Worm (Caenorhabditis elegans): ENCODE results near the gene T06D4.6.

DNA sequence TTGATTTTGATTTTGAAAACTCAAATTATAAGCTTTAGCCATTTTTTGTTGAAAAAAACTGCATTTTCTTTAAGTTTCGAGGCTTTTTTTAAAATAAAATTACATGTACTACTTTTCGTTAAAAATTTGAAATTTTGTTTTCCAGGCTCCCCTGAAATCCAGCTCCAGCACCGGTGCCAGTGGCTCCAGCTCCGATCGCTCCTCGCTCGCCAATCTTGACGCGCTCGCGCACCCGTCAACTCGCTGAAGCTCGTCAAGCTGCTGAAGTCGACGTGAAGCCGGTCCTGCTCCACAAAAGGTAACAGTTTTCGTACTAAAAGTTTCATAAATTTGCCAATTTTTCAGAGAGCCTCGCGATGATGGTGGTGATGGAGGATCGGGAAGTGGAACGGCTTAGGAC, 46.6 kb downstream of the T06D4.6 start:
- TF ChIP-seq elt-3 (tag; optimal IDR thresholded peaks at IDR 0.05) (no peak), C34F6.9 (tag; optimal IDR thresholded peaks at IDR 0.05) (no peak), lin-39 (tag; optimal IDR thresholded peaks at IDR 0.05) (no peak), lsy-2 (tag; optimal IDR thresholded peaks at IDR 0.05) (no peak), mdl-1 (tag; optimal IDR thresholded peaks at IDR 0.05) (no peak), nhr-77 (tag; optimal IDR thresholded peaks at IDR 0.05) (no peak), fos-1 (tag; optimal IDR thresholded peaks at IDR 0.05) (no peak), zag-1 (tag; optimal IDR thresholded peaks at IDR 0.05) (no peak), snpc-4 (tag; optimal IDR thresholded peaks at IDR 0.05) (no peak), F13H6.1 (tag; optimal IDR thresholded peaks at IDR 0.05) (no peak), blmp-1 (tag; optimal IDR thresholded peaks at IDR 0.05; ENCODE audit: insufficient read depth) (no peak), ceh-16 (tag; optimal IDR thresholded peaks at IDR 0.05) (no peak)

Measured in whole organism, L2 larva.